2 fruit fly cellular contexts compared by ENCODE assay signal in genomic region chr3L:20630602-20631001, dm6.
A peak's percentile ranks its signal among the peaks of the same experiment; 100 is the strongest.
TF ChIP-seq lines count a peak whose summit lies in the region.

No protein-coding gene starts in this region.

TF ChIP-seq in whole organism, embryonic, 481 proteins besides CTCF, POLR2A, EP300 and RAD21 (continued from another document and continues in another):
- no peak for TF ChIP-seq cad (GFP tag; optimal IDR thresholded peaks at IDR 0.05; lab: Kevin White, UChicago)
- no peak for TF ChIP-seq Elba2 (GFP tag; optimal IDR thresholded peaks at IDR 0.05; lab: Kevin White, UChicago)
- peak; percentile 36; the same call in 1 of the 2 replicates for TF ChIP-seq vvl (GFP tag; IDR thresholded peaks at IDR 0.05; lab: Robert Waterston, UW)
- peak; percentile 90 for TF ChIP-seq sens (GFP tag; lab: Kevin White, UChicago)
- TF ChIP-seq Drgx (GFP tag; IDR thresholded peaks at IDR 0.05; lab: Robert Waterston, UW), result no peak
- TF ChIP-seq CG14710 (tag; optimal IDR thresholded peaks at IDR 0.05; lab: Kevin White, UChicago), result peak; percentile 54
- TF ChIP-seq esg (GFP tag; conservative IDR thresholded peaks at IDR 0.05; lab: Robert Waterston, UW), result peak; percentile 18; the same call in 1 of the 2 replicates
- no peak for TF ChIP-seq CG3847 (GFP tag; IDR thresholded peaks at IDR 0.05; lab: Robert Waterston, UW)
- no peak for TF ChIP-seq sens-2 (GFP tag; IDR thresholded peaks at IDR 0.05; lab: Robert Waterston, UW)
- peak; percentile 9 for TF ChIP-seq scrt (GFP tag; optimal IDR thresholded peaks at IDR 0.05; lab: Kevin White, UChicago)
- TF ChIP-seq Sox100B (GFP tag; optimal IDR thresholded peaks at IDR 0.05; lab: Kevin White, UChicago), result peak; percentile 47
- peak; percentile 70 for TF ChIP-seq CG11504 (tag; optimal IDR thresholded peaks at IDR 0.05; lab: Kevin White, UChicago)
- TF ChIP-seq CG31224 (GFP tag; IDR thresholded peaks at IDR 0.05; lab: Robert Waterston, UW), result no peak
- TF ChIP-seq Vsx1 (GFP tag; optimal IDR thresholded peaks at IDR 0.05; lab: Kevin White, UChicago), result peak; percentile 14
- peak; percentile 16; the same call in 1 of the 2 replicates for TF ChIP-seq seq (GFP tag; IDR thresholded peaks at IDR 0.05; lab: Robert Waterston, UW)
- peak; percentile 19 for TF ChIP-seq CG5180 (GFP tag; optimal IDR thresholded peaks at IDR 0.05; lab: Kevin White, UChicago)
- TF ChIP-seq lilli (GFP tag; optimal IDR thresholded peaks at IDR 0.05; lab: Kevin White, UChicago), result peak; percentile 37
- TF ChIP-seq Ravus (GFP tag; IDR thresholded peaks at IDR 0.05; lab: Robert Waterston, UW), result no peak
- peak; percentile 2 for TF ChIP-seq CG12155 (GFP tag; optimal IDR thresholded peaks at IDR 0.05; lab: Kevin White, UChicago)
- no peak for TF ChIP-seq lbe (GFP tag; optimal IDR thresholded peaks at IDR 0.05; lab: Kevin White, UChicago)
- peak; percentile 24 for TF ChIP-seq tio (GFP tag; optimal IDR thresholded peaks at IDR 0.05; lab: Kevin White, UChicago)
- no peak for TF ChIP-seq CG12236 (GFP tag; optimal IDR thresholded peaks at IDR 0.05; lab: Kevin White, UChicago)
- no peak for TF ChIP-seq Sin3A (optimal IDR thresholded peaks at IDR 0.05; lab: Kevin White, UChicago)
- TF ChIP-seq CG1602 (GFP tag; optimal IDR thresholded peaks at IDR 0.05; lab: Kevin White, UChicago), result peak; percentile 27
- peak; percentile 39 for TF ChIP-seq bab2 (GFP tag; optimal IDR thresholded peaks at IDR 0.05; lab: Kevin White, UChicago)
- TF ChIP-seq gsb-n (tag; optimal IDR thresholded peaks at IDR 0.05; lab: Kevin White, UChicago), result peak; percentile 60
- TF ChIP-seq CG13123 (GFP tag; optimal IDR thresholded peaks at IDR 0.05; lab: Kevin White, UChicago), result no peak
- no peak for TF ChIP-seq CG4328 (GFP tag; optimal IDR thresholded peaks at IDR 0.05; lab: Kevin White, UChicago)
- peak; percentile 18 for TF ChIP-seq CG9437 (GFP tag; optimal IDR thresholded peaks at IDR 0.05; lab: Kevin White, UChicago)
- no peak for TF ChIP-seq CG6175 (GFP tag; IDR thresholded peaks at IDR 0.05; lab: Robert Waterston, UW)
- TF ChIP-seq CG6765 (GFP tag; optimal IDR thresholded peaks at IDR 0.05; lab: Kevin White, UChicago), result no peak
- TF ChIP-seq jing (GFP tag; optimal IDR thresholded peaks at IDR 0.05; lab: Kevin White, UChicago), result peak; percentile 13
- TF ChIP-seq MBD-R2 (GFP tag; IDR thresholded peaks at IDR 0.05; lab: Robert Waterston, UW), result no peak
- peak; percentile 51; the same call in 1 of the 3 replicates for TF ChIP-seq ci (GFP tag; IDR thresholded peaks at IDR 0.05; lab: Robert Waterston, UW)
- no peak for TF ChIP-seq trh (GFP tag; optimal IDR thresholded peaks at IDR 0.05; lab: Kevin White, UChicago)
- peak; percentile 61 for TF ChIP-seq CG2678 (tag; optimal IDR thresholded peaks at IDR 0.05; lab: Kevin White, UChicago)
- no peak for TF ChIP-seq corto (GFP tag; optimal IDR thresholded peaks at IDR 0.05; lab: Kevin White, UChicago)
- peak; percentile 50 for TF ChIP-seq CG4404 (GFP tag; IDR thresholded peaks at IDR 0.05; lab: Robert Waterston, UW)
- TF ChIP-seq abd-A (tag; optimal IDR thresholded peaks at IDR 0.05; lab: Kevin White, UChicago), result no peak
- peak; percentile 5 for TF ChIP-seq pnt (GFP tag; optimal IDR thresholded peaks at IDR 0.05; lab: Kevin White, UChicago)
- peak; percentile 45 to 68 for TF ChIP-seq chif (GFP tag; optimal IDR thresholded peaks at IDR 0.05; lab: Kevin White, UChicago)
- TF ChIP-seq CG31441 (GFP tag; IDR thresholded peaks at IDR 0.05; lab: Robert Waterston, UW), result peak; percentile 68
- TF ChIP-seq pho (GFP tag; optimal IDR thresholded peaks at IDR 0.05; lab: Kevin White, UChicago), result no peak
- TF ChIP-seq CG4424 (GFP tag; optimal IDR thresholded peaks at IDR 0.05; lab: Kevin White, UChicago), result peak; percentile 55
- TF ChIP-seq Sry-β (GFP tag; optimal IDR thresholded peaks at IDR 0.05; lab: Kevin White, UChicago), result no peak
- no peak for TF ChIP-seq jumu (GFP tag; optimal IDR thresholded peaks at IDR 0.05; lab: Kevin White, UChicago)
- no peak for TF ChIP-seq CG14050 (GFP tag; IDR thresholded peaks at IDR 0.05; lab: Robert Waterston, UW)
- TF ChIP-seq Taf1 (GFP tag; IDR thresholded peaks at IDR 0.05; lab: Robert Waterston, UW), result no peak
- no peak for TF ChIP-seq D (optimal IDR thresholded peaks at IDR 0.05; lab: Kevin White, UChicago)
- peak; percentile 30 for TF ChIP-seq D (GFP tag; optimal IDR thresholded peaks at IDR 0.05; lab: Kevin White, UChicago)
- TF ChIP-seq Hr51 (GFP tag; optimal IDR thresholded peaks at IDR 0.05; lab: Kevin White, UChicago), result peak in 1 of 2 experiments; percentile 52
- TF ChIP-seq Chrac-16 (GFP tag; optimal IDR thresholded peaks at IDR 0.05; lab: Kevin White, UChicago), result peak; percentile 54
- TF ChIP-seq repo (GFP tag; optimal IDR thresholded peaks at IDR 0.05; lab: Kevin White, UChicago), result no peak
- TF ChIP-seq org-1 (GFP tag; optimal IDR thresholded peaks at IDR 0.05; lab: Kevin White, UChicago), result peak; percentile 4
- peak; percentile 44 for TF ChIP-seq Hsf (GFP tag; optimal IDR thresholded peaks at IDR 0.05; lab: Kevin White, UChicago)
- peak; percentile 38; the same call in 1 of the 3 replicates for TF ChIP-seq zfh1 (GFP tag; IDR thresholded peaks at IDR 0.05; lab: Robert Waterston, UW)
- TF ChIP-seq toy (GFP tag; IDR thresholded peaks at IDR 0.05; lab: Robert Waterston, UW), result no peak
- TF ChIP-seq CG1832 (GFP tag; optimal IDR thresholded peaks at IDR 0.05; lab: Kevin White, UChicago), result no peak
- TF ChIP-seq CG9727 (GFP tag; optimal IDR thresholded peaks at IDR 0.05; lab: Kevin White, UChicago), result peak; percentile 64
- no peak for TF ChIP-seq ems (GFP tag; optimal IDR thresholded peaks at IDR 0.05; lab: Kevin White, UChicago)
- TF ChIP-seq CG10979 (tag; optimal IDR thresholded peaks at IDR 0.05; lab: Kevin White, UChicago), result peak; percentile 69
- no peak for TF ChIP-seq hth (optimal IDR thresholded peaks at IDR 0.05; lab: Kevin White, UChicago)
- TF ChIP-seq CG43689 (GFP tag; IDR thresholded peaks at IDR 0.05; lab: Robert Waterston, UW), result no peak
- no peak for TF ChIP-seq bbx (GFP tag; IDR thresholded peaks at IDR 0.05; lab: Robert Waterston, UW; ENCODE audit: partially characterized antibody)
- TF ChIP-seq NFAT (GFP tag; IDR thresholded peaks at IDR 0.05; lab: Robert Waterston, UW), result no peak
- TF ChIP-seq CG18262 (tag; optimal IDR thresholded peaks at IDR 0.05; lab: Kevin White, UChicago), result peak; percentile 74
- TF ChIP-seq Ptx1 (GFP tag; IDR thresholded peaks at IDR 0.05; lab: Robert Waterston, UW), result peak; percentile 52
- peak; percentile 19 for TF ChIP-seq CG6254 (GFP tag; optimal IDR thresholded peaks at IDR 0.05; lab: Kevin White, UChicago)

TF ChIP-seq in whole organism, prepupa, 60 proteins besides CTCF, POLR2A, EP300 and RAD21 (continued from another document):
- TF ChIP-seq Hr39 (GFP tag; optimal IDR thresholded peaks at IDR 0.05; lab: Kevin White, UChicago), result peak; percentile 55
- peak; percentile 47 for TF ChIP-seq Smox (GFP tag; optimal IDR thresholded peaks at IDR 0.05; lab: Kevin White, UChicago)
- TF ChIP-seq CG31627 (GFP tag; optimal IDR thresholded peaks at IDR 0.05; lab: Kevin White, UChicago), result peak; percentile 53
- peak; percentile 47 for TF ChIP-seq OdsH (GFP tag; optimal IDR thresholded peaks at IDR 0.05; lab: Kevin White, UChicago)
- TF ChIP-seq CG6792 (GFP tag; optimal IDR thresholded peaks at IDR 0.05; lab: Kevin White, UChicago), result peak; percentile 44
- TF ChIP-seq dac (GFP tag; optimal IDR thresholded peaks at IDR 0.05; lab: Kevin White, UChicago), result no peak
- peak; percentile 9 for TF ChIP-seq CG10631 (GFP tag; optimal IDR thresholded peaks at IDR 0.05; lab: Kevin White, UChicago)
- no peak for TF ChIP-seq CG15336 (GFP tag; IDR thresholded peaks at IDR 0.05; lab: Robert Waterston, UW)
- TF ChIP-seq Sox15 (GFP tag; optimal IDR thresholded peaks at IDR 0.05; lab: Kevin White, UChicago), result no peak
- TF ChIP-seq acj6 (GFP tag; optimal IDR thresholded peaks at IDR 0.05; lab: Kevin White, UChicago), result peak; percentile 49
- peak; percentile 83 for TF ChIP-seq svp (GFP tag; lab: Kevin White, UChicago)
- TF ChIP-seq CG8319 (GFP tag; optimal IDR thresholded peaks at IDR 0.05; lab: Kevin White, UChicago), result peak; percentile 18
- peak; percentile 28 for TF ChIP-seq Ets21C (GFP tag; optimal IDR thresholded peaks at IDR 0.05; lab: Kevin White, UChicago)
- TF ChIP-seq CG11294 (GFP tag; IDR thresholded peaks at IDR 0.05; lab: Robert Waterston, UW), result no peak
- peak; percentile 39 for TF ChIP-seq Eip75B (GFP tag; optimal IDR thresholded peaks at IDR 0.05; lab: Kevin White, UChicago)
- TF ChIP-seq CG34406 (GFP tag; optimal IDR thresholded peaks at IDR 0.05; lab: Kevin White, UChicago), result peak; percentile 48
- no peak for TF ChIP-seq Hr4 (GFP tag; optimal IDR thresholded peaks at IDR 0.05; lab: Kevin White, UChicago)
- TF ChIP-seq CG3919 (GFP tag; optimal IDR thresholded peaks at IDR 0.05; lab: Kevin White, UChicago), result peak; percentile 45
- TF ChIP-seq Eip93F (GFP tag; optimal IDR thresholded peaks at IDR 0.05; lab: Kevin White, UChicago), result no peak
- no peak for TF ChIP-seq CG6276 (GFP tag; optimal IDR thresholded peaks at IDR 0.05; lab: Kevin White, UChicago)
- TF ChIP-seq CG9139 (GFP tag; optimal IDR thresholded peaks at IDR 0.05; lab: Kevin White, UChicago), result no peak
- peak; percentile 43 for TF ChIP-seq achi (GFP tag; optimal IDR thresholded peaks at IDR 0.05; lab: Kevin White, UChicago)
- TF ChIP-seq spab (GFP tag; optimal IDR thresholded peaks at IDR 0.05; lab: Kevin White, UChicago), result no peak
- TF ChIP-seq topi (GFP tag; optimal IDR thresholded peaks at IDR 0.05; lab: Kevin White, UChicago), result peak; percentile 58
